Fruit fly (Drosophila melanogaster) whole organism, embryonic: Measurements from ENCODE around the gene Awh.

Experiments
- Aef1 ChIP-seq: fragments of 200-800 bp; sonication (Bioruptor generic); IDR thresholded peaks from 3 replicates; pipeline ENCODE4 v1.3.6; 2022; ENCODE audit warnings: missing biosample characterization, missing genetic modification characterization
- CG10147 ChIP-seq: fragments of 200-800 bp; sonication (Bioruptor generic); optimal IDR thresholded peaks from 2 replicates; lab custom pipeline; 2019; ENCODE audit warnings: missing biosample characterization, mild to moderate bottlenecking, missing genetic modification characterization, moderate library complexity
- CG10321 ChIP-seq: fragments of 200-800 bp; sonication (Bioruptor generic); IDR thresholded peaks from 2 replicates; pipeline ENCODE4 v1.3.6; 2022; ENCODE audit warnings: missing biosample characterization, missing genetic modification characterization
- CG10959 ChIP-seq: fragments of 200-800 bp; sonication (Bioruptor generic); IDR thresholded peaks from 2 replicates; pipeline ENCODE4 v1.3.6; 2022; ENCODE audit warnings: missing biosample characterization, missing genetic modification characterization
- CG11560 ChIP-seq: fragments of 200-800 bp; sonication (Bioruptor generic); IDR thresholded peaks from 3 replicates; pipeline ENCODE4 v1.3.6; 2022; ENCODE audit warnings: missing biosample characterization, missing genetic modification characterization
- CG11696 ChIP-seq: fragments of 200-800 bp; sonication (Bioruptor generic); IDR thresholded peaks from 2 replicates; pipeline ENCODE4 v1.3.6; 2022; ENCODE audit warnings: missing biosample characterization, missing genetic modification characterization
- CG12391 ChIP-seq: fragments of 200-800 bp; sonication (Bioruptor generic); optimal IDR thresholded peaks from 3 replicates; lab custom pipeline; 2018; ENCODE audit warnings: missing biosample characterization, mild to moderate bottlenecking, missing genetic modification characterization, moderate library complexity
- CG12942 ChIP-seq: fragments of 200-800 bp; sonication (Bioruptor generic); optimal IDR thresholded peaks from 3 replicates; lab custom pipeline; 2016; ENCODE audit warnings: missing biosample characterization, missing genetic modification characterization
- CG13424 ChIP-seq: fragments of 200-800 bp; sonication (Bioruptor generic); optimal IDR thresholded peaks from 2 replicates; lab custom pipeline; 2019; ENCODE audit warnings: missing biosample characterization, mild to moderate bottlenecking, missing genetic modification characterization, moderate library complexity
- CG15011 ChIP-seq: fragments of 200-800 bp; sonication (Bioruptor generic); optimal IDR thresholded peaks from 3 replicates; lab custom pipeline; 2018; ENCODE audit warnings: missing biosample characterization, mild to moderate bottlenecking, missing genetic modification characterization
- CG1529 ChIP-seq: fragments of 200-800 bp; sonication (Bioruptor generic); optimal IDR thresholded peaks from 3 replicates; lab custom pipeline; 2018; ENCODE audit warnings: missing biosample characterization, missing genetic modification characterization
- CG16863 ChIP-seq: fragments of 200-800 bp; sonication (Bioruptor generic); optimal IDR thresholded peaks from 3 replicates; lab custom pipeline; 2016; ENCODE audit warnings: missing biosample characterization, missing genetic modification characterization
- CG3065 ChIP-seq: fragments of 200-800 bp; sonication (Bioruptor generic); optimal IDR thresholded peaks from 2 replicates; lab custom pipeline; 2016; ENCODE audit warnings: missing biosample characterization, missing genetic modification characterization
- CG31388 ChIP-seq: fragments of 200-800 bp; sonication (Bioruptor generic); optimal IDR thresholded peaks from 2 replicates; lab custom pipeline; 2016; ENCODE audit warnings: missing biosample characterization, missing genetic modification characterization
- CG32532 ChIP-seq: fragments of 200-800 bp; sonication (Bioruptor generic); IDR thresholded peaks from 2 replicates; pipeline ENCODE4 v1.3.6; 2022; ENCODE audit warnings: missing biosample characterization, missing genetic modification characterization
- CG33213 ChIP-seq: fragments of 200-800 bp; sonication (Bioruptor generic); optimal IDR thresholded peaks from 3 replicates; lab custom pipeline; 2016; ENCODE audit warnings: missing biosample characterization, missing genetic modification characterization
- CG3407 ChIP-seq: fragments of 200-800 bp; sonication (Bioruptor generic); optimal IDR thresholded peaks from 2 replicates; lab custom pipeline; 2018; ENCODE audit warnings: missing biosample characterization, mild to moderate bottlenecking, missing genetic modification characterization
- CG3995 ChIP-seq: fragments of 200-800 bp; sonication (Bioruptor generic); optimal IDR thresholded peaks from 3 replicates; lab custom pipeline; 2016; ENCODE audit warnings: missing biosample characterization, missing genetic modification characterization
- CG4328 ChIP-seq: fragments of 200-800 bp; sonication (Bioruptor generic); optimal IDR thresholded peaks from 3 replicates; lab custom pipeline; 2017; ENCODE audit warnings: missing biosample characterization, missing genetic modification reagents, missing genetic modification characterization
- CG5953 ChIP-seq: fragments of 200-800 bp; sonication (Bioruptor generic); IDR thresholded peaks from 2 replicates; pipeline ENCODE4 v1.3.6; 2022; ENCODE audit warnings: missing biosample characterization, missing genetic modification characterization
- CG6272 ChIP-seq: fragments of 200-800 bp; sonication (Bioruptor generic); IDR thresholded peaks from 2 replicates; pipeline ENCODE4 v1.3.6; 2022; ENCODE audit warnings: missing biosample characterization, missing genetic modification characterization
- CG7839 ChIP-seq: fragments of 200-800 bp; sonication (Bioruptor generic); optimal IDR thresholded peaks from 3 replicates; lab custom pipeline; 2018; ENCODE audit warnings: missing biosample characterization, mild to moderate bottlenecking, missing genetic modification characterization, moderate library complexity
- CG8388 ChIP-seq: fragments of 200-800 bp; sonication (Bioruptor generic); optimal IDR thresholded peaks from 2 replicates; lab custom pipeline; 2019; ENCODE audit warnings: missing biosample characterization, mild to moderate bottlenecking, missing genetic modification characterization, moderate library complexity
- CG9437 ChIP-seq: fragments of 200-800 bp; sonication (Bioruptor generic); optimal IDR thresholded peaks from 2 replicates; lab custom pipeline; 2018; ENCODE audit warnings: missing biosample characterization, mild to moderate bottlenecking, missing genetic modification characterization
- CG9727 ChIP-seq: fragments of 200-800 bp; sonication (Bioruptor generic); optimal IDR thresholded peaks from 3 replicates; lab custom pipeline; 2017; ENCODE audit warnings: missing biosample characterization, mild to moderate bottlenecking, missing genetic modification characterization
- CG9876 ChIP-seq: fragments of 200-800 bp; sonication (Bioruptor generic); optimal IDR thresholded peaks from 2 replicates; lab custom pipeline; 2016; ENCODE audit warnings: missing biosample characterization, missing genetic modification characterization
- D ChIP-seq, 2 experiments: fragments of 200-800 bp in 1 of 2; fragments of >200 bp in 1 of 2; sonication (Bioruptor generic) in 1 of 2; optimal IDR thresholded peaks; 2 replicates in 1 of 2; 3 replicates in 1 of 2; lab custom pipeline; 2017; ENCODE audit warnings: mild to moderate bottlenecking in 1 of 2, missing biosample characterization in 1 of 2, missing genetic modification characterization in 1 of 2, missing genetic modification reagents in 1 of 2
- H2.0 ChIP-seq: fragments of 200-800 bp; sonication (Bioruptor generic); IDR thresholded peaks from 2 replicates; pipeline ENCODE4 v1.3.6; 2022; ENCODE audit warnings: missing biosample characterization, missing genetic modification characterization
- HLHmδ ChIP-seq: fragments of 200-800 bp; sonication (Bioruptor generic); optimal IDR thresholded peaks from 2 replicates; lab custom pipeline; 2018; ENCODE audit warnings: missing biosample characterization, mild to moderate bottlenecking, missing genetic modification characterization, moderate library complexity
- HmgD ChIP-seq: fragments of 200-800 bp; sonication (Bioruptor generic); optimal IDR thresholded peaks from 3 replicates; lab custom pipeline; 2016; ENCODE audit warnings: missing biosample characterization, missing genetic modification characterization
- Mad ChIP-seq: fragments of 200-800 bp; sonication (Bioruptor generic); optimal IDR thresholded peaks from 2 replicates; lab custom pipeline; 2016; ENCODE audit warnings: missing biosample characterization, missing genetic modification characterization
- Rfx ChIP-seq: fragments of 200-800 bp; sonication (Bioruptor generic); IDR thresholded peaks from 2 replicates; pipeline ENCODE4 v1.3.6; 2022; ENCODE audit warnings: missing biosample characterization, missing genetic modification characterization
- ase ChIP-seq: fragments of 200-800 bp; sonication (Bioruptor generic); IDR thresholded peaks from 3 replicates; pipeline ENCODE4 v1.3.6; 2022; ENCODE audit warnings: missing biosample characterization, missing genetic modification characterization
- bcd ChIP-seq: fragments of 200-800 bp; sonication (Bioruptor generic); optimal IDR thresholded peaks from 2 replicates; lab custom pipeline; 2017; ENCODE audit warnings: missing biosample characterization, mild to moderate bottlenecking, missing genetic modification characterization
- caup ChIP-seq: fragments of 200-800 bp; sonication (Bioruptor generic); optimal IDR thresholded peaks from 3 replicates; lab custom pipeline; 2017; ENCODE audit warnings: missing biosample characterization, mild to moderate bottlenecking, missing genetic modification characterization, moderate library complexity; ENCODE audit not compliant: severe bottlenecking
- cg ChIP-seq: fragments of 200-800 bp; sonication (Bioruptor generic); optimal IDR thresholded peaks from 3 replicates; lab custom pipeline; 2019; ENCODE audit warnings: missing biosample characterization, mild to moderate bottlenecking, missing genetic modification characterization, moderate library complexity
- disco-r ChIP-seq: fragments of 200-800 bp; sonication (Bioruptor generic); optimal IDR thresholded peaks from 2 replicates; lab custom pipeline; 2016; ENCODE audit warnings: missing biosample characterization, missing genetic modification characterization
- dmrt99B ChIP-seq: fragments of 200-800 bp; sonication (Bioruptor generic); optimal IDR thresholded peaks from 2 replicates; lab custom pipeline; 2018; ENCODE audit warnings: missing biosample characterization, mild to moderate bottlenecking, missing genetic modification characterization, moderate library complexity
- dpn ChIP-seq, 2 experiments: fragments of 200-800 bp; sonication (Bioruptor generic); optimal IDR thresholded peaks; 3 replicates each; lab custom pipeline; 2016; ENCODE audit warnings: missing biosample characterization in 2 of 2, missing genetic modification characterization in 2 of 2
- en ChIP-seq: fragments of 200-800 bp; sonication (Bioruptor generic); optimal IDR thresholded peaks from 2 replicates; lab custom pipeline; 2016; ENCODE audit warnings: missing biosample characterization, missing genetic modification characterization
- grau ChIP-seq: fragments of 200-800 bp; optimal IDR thresholded peaks from 3 replicates; lab custom pipeline; 2019; ENCODE audit warnings: missing biosample characterization, mild to moderate bottlenecking, missing genetic modification characterization, moderate library complexity
- lola ChIP-seq, 3 experiments: fragments of >200 bp in 2 of 3; fragments of 200-800 bp in 1 of 3; sonication (Bioruptor generic) in 1 of 3; optimal IDR thresholded peaks; 2 replicates each; lab custom pipeline; 2017 to 2019; ENCODE audit warnings: missing biosample characterization in 3 of 3, missing genetic modification characterization in 3 of 3, mild to moderate bottlenecking in 1 of 3, moderate library complexity in 1 of 3
- mirr ChIP-seq: fragments of 200-800 bp; sonication (Bioruptor generic); optimal IDR thresholded peaks from 3 replicates; lab custom pipeline; 2018; ENCODE audit warnings: missing biosample characterization, mild to moderate bottlenecking, missing genetic modification characterization
- oc ChIP-seq: fragments of 200-800 bp; sonication (Bioruptor generic); optimal IDR thresholded peaks from 2 replicates; lab custom pipeline; 2018; ENCODE audit warnings: missing biosample characterization, mild to moderate bottlenecking, missing genetic modification characterization, moderate library complexity
- org-1 ChIP-seq: fragments of 200-800 bp; sonication (Bioruptor generic); optimal IDR thresholded peaks from 2 replicates; lab custom pipeline; 2017; ENCODE audit warnings: missing biosample characterization, missing genetic modification characterization
- sc ChIP-seq, 3 experiments: fragments of >200 bp in 2 of 3; fragments of 200-800 bp in 1 of 3; sonication (Bioruptor generic) in 1 of 3; optimal IDR thresholded peaks; 2 replicates in 2 of 3; 3 replicates in 1 of 3; lab custom pipeline; 2017; ENCODE audit warnings: mild to moderate bottlenecking in 1 of 3, missing biosample characterization in 1 of 3, missing genetic modification characterization in 1 of 3, missing genetic modification reagents in 1 of 3
- sisA ChIP-seq: fragments of 200-800 bp; sonication (Bioruptor generic); IDR thresholded peaks from 2 replicates; pipeline ENCODE4 v1.3.6; 2022; ENCODE audit warnings: missing biosample characterization, missing genetic modification characterization
- stc ChIP-seq: fragments of 200-800 bp; sonication (Bioruptor generic); IDR thresholded peaks from 2 replicates; pipeline ENCODE4 v1.3.6; 2022; ENCODE audit warnings: missing biosample characterization, missing genetic modification characterization
- tx ChIP-seq: fragments of 200-800 bp; sonication (Bioruptor generic); optimal IDR thresholded peaks from 2 replicates; lab custom pipeline; 2016; ENCODE audit warnings: missing biosample characterization, missing genetic modification characterization
- vfl ChIP-seq: fragments of 200-800 bp; sonication (Bioruptor generic); optimal IDR thresholded peaks from 2 replicates; lab custom pipeline; 2016; ENCODE audit warnings: missing biosample characterization, missing genetic modification characterization

Awh gene

dm6 chr3L:3806330-3806729 is 39.7 kb upstream of the Awh start, which contains the start of the genes CG32264, ntc and IntS10 (continued):
- no peak for TF ChIP-seq HLHmδ (GFP tag; lab: Kevin White, UChicago)
- TF ChIP-seq H2.0 (GFP tag; lab: Robert Waterston, UW), result 0 out of 2 replicates have a peak, but pooled peaks have one; percentile 20
- TF ChIP-seq Aef1 (GFP tag; lab: Robert Waterston, UW), result peak; percentile 66
- TF ChIP-seq stc, result no peak
- TF ChIP-seq Mad (GFP tag; lab: Kevin White, UChicago), result peak; percentile 77
- TF ChIP-seq CG9727, result peak; percentile 68
- peak; percentile 28 for TF ChIP-seq CG1529 (GFP tag; lab: Kevin White, UChicago)
- TF ChIP-seq CG9876 (GFP tag; lab: Kevin White, UChicago), result peak; percentile 69
- TF ChIP-seq CG13424 (tag; lab: Kevin White, UChicago), result peak; percentile 79
- TF ChIP-seq CG9437 (GFP tag; lab: Kevin White, UChicago), result peak; percentile 69
- peak; percentile 67 for TF ChIP-seq CG10147 (GFP tag; lab: Kevin White, UChicago)
- TF ChIP-seq sisA (GFP tag; lab: Robert Waterston, UW), result peak; percentile 24; the same call in 1 of the 2 replicates
- TF ChIP-seq CG15011 (GFP tag; lab: Kevin White, UChicago), result no peak
- no peak for TF ChIP-seq CG3995 (GFP tag; lab: Kevin White, UChicago)
- TF ChIP-seq CG10321 (GFP tag; lab: Robert Waterston, UW), result peak; percentile 22; the same call in 1 of the 2 replicates
- no peak for TF ChIP-seq sc (optimal IDR thresholded peaks at IDR 0.05; lab: Kevin White, UChicago)
- TF ChIP-seq sc (GFP tag; optimal IDR thresholded peaks at IDR 0.05; lab: Kevin White, UChicago), result peak; percentile 9
- TF ChIP-seq org-1 (GFP tag; lab: Kevin White, UChicago), result peak; percentile 43
- TF ChIP-seq oc, result no peak
- TF ChIP-seq CG8388 (GFP tag; lab: Kevin White, UChicago), result peak; percentile 52
- TF ChIP-seq en (GFP tag; lab: Kevin White, UChicago), result peak; percentile 49
- TF ChIP-seq ase (GFP tag; lab: Robert Waterston, UW), result no peak
- peak; percentile 69 for TF ChIP-seq CG16863
- peak; percentile 68 for TF ChIP-seq CG7839 (tag; lab: Kevin White, UChicago)
- peak; percentile 70 for TF ChIP-seq disco-r
- peak; percentile 78 for TF ChIP-seq tx (GFP tag; lab: Kevin White, UChicago)
- TF ChIP-seq CG11696, result no peak
- TF ChIP-seq CG12391, result peak; percentile 79
- peak; percentile 73 for TF ChIP-seq Rfx (GFP tag; lab: Robert Waterston, UW)
- TF ChIP-seq CG6272 (GFP tag; lab: Robert Waterston, UW), result peak; percentile 64; the same call in 1 of the 2 replicates
- TF ChIP-seq CG5953 (GFP tag; lab: Robert Waterston, UW), result no peak
- no peak for TF ChIP-seq CG3407 (GFP tag; lab: Kevin White, UChicago)
- no peak for TF ChIP-seq cg (GFP tag; lab: Kevin White, UChicago)
- TF ChIP-seq caup, result peak; percentile 77
- no peak for TF ChIP-seq dmrt99B (tag; lab: Kevin White, UChicago)
- peak; percentile 79 for TF ChIP-seq grau (tag; lab: Kevin White, UChicago)
- no peak for TF ChIP-seq CG10959 (GFP tag; lab: Robert Waterston, UW)
- peak; percentile 64 for TF ChIP-seq bcd (GFP tag; lab: Kevin White, UChicago)
- peak; percentile 81 to 82 for TF ChIP-seq dpn (GFP tag; optimal IDR thresholded peaks at IDR 0.05; lab: Kevin White, UChicago)
- TF ChIP-seq CG33213 (GFP tag; lab: Kevin White, UChicago), result peak; percentile 62
- TF ChIP-seq CG31388 (GFP tag; lab: Kevin White, UChicago), result peak; percentile 16
- TF ChIP-seq CG32532, result peak; percentile 63
- peak; percentile 85 for TF ChIP-seq vfl (GFP tag; lab: Kevin White, UChicago)
- peak; percentile 22 for TF ChIP-seq CG3065
- TF ChIP-seq mirr (GFP tag; lab: Kevin White, UChicago), result peak; percentile 35
- peak; percentile 31; the same call in 2 of the 3 replicates for TF ChIP-seq CG11560 (tag; lab: Robert Waterston, UW)
- TF ChIP-seq CG12942 (GFP tag; lab: Kevin White, UChicago), result peak; percentile 73
- TF ChIP-seq CG4328 (GFP tag; lab: Kevin White, UChicago), result peak; percentile 49
- peak; percentile 81 for TF ChIP-seq HmgD (GFP tag; lab: Kevin White, UChicago)
- peak in 1 of 3 experiments; percentile 58 for TF ChIP-seq lola (GFP tag; optimal IDR thresholded peaks at IDR 0.05; lab: Kevin White, UChicago)
- no peak for TF ChIP-seq D (optimal IDR thresholded peaks at IDR 0.05; lab: Kevin White, UChicago)
- peak; percentile 7 for TF ChIP-seq D (GFP tag; optimal IDR thresholded peaks at IDR 0.05; lab: Kevin White, UChicago)
